Worm (Caenorhabditis elegans): ENCODE measurements around the gene ceh-63.

The ceh-63 gene

ce11 chrX:3673584-3674108 lies at the start of gene ceh-63:
ceh-63 (minus strand) TSS chrX:3674058.
- TF ChIP-seq F26F4.8 (GFP tag; conservative IDR thresholded peaks at IDR 0.05) (no peak), zip-2 (tag; optimal IDR thresholded peaks at IDR 0.05) (no peak), aha-1 (tag) (peak; percentile 65), lsy-2 (tag; optimal IDR thresholded peaks at IDR 0.05) (no peak)

DNA sequence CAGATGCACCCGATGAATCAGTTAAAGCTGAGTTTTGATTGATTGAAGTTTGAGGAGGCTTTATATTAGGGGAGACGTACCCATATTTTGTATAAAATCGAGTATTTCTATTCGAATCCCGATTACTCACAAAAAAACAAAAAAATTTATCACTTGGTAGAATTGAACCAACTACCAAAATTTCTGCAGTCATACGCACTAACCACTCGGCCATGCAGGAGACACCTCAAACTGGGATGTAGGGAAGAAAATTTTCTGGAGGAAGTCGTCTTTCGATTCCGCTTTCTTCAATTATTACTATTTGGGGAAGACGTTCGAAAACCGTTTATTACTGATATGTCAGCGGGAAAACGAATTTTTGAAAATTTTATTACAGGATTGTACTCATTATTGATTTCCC lies 48.7 kb upstream of the ceh-63 start:
- TF ChIP-seq lim-7 (GFP tag; IDR thresholded peaks at IDR 0.05) (peak; percentile 62), dmd-8 (GFP tag; IDR thresholded peaks at IDR 0.05) (0 out of 2 replicates have a peak, but pooled peaks have one; percentile 38), snpc-1.2 (GFP tag; IDR thresholded peaks at IDR 0.05) (peak; percentile 38; the same call in 1 of the 2 replicates), Y105C5A.15 (GFP tag; IDR thresholded peaks at IDR 0.05) (0 out of 2 replicates have a peak, but pooled peaks have one; percentile 36)

DNA sequence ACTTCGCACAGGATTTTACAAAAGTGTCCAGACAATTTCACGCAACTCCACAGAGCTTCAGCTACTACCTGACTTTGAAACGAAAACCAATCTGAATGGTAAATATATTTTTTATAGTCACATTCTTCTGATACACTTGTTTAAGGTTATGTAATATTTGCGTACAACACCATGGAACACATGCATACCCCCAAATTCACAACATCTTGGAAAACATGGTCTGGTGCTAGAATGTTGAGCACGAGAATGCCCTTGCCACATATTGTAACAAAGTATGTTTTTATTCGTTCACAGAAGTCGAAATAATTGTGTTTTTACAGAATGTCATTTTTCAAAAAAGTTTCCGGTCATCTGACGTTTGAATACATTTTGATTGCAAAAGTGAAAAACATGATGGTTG lies 42.0 kb upstream of the ceh-63 start:
- TF ChIP-seq unc-62 (GFP tag; optimal IDR thresholded peaks at IDR 0.05 in 1 of 2) (peak in 1 of 2 experiments; percentile 93), unc-62 (tag; optimal IDR thresholded peaks at IDR 0.05) (no peak), nhr-76 (tag; optimal IDR thresholded peaks at IDR 0.05) (no peak)

DNA sequence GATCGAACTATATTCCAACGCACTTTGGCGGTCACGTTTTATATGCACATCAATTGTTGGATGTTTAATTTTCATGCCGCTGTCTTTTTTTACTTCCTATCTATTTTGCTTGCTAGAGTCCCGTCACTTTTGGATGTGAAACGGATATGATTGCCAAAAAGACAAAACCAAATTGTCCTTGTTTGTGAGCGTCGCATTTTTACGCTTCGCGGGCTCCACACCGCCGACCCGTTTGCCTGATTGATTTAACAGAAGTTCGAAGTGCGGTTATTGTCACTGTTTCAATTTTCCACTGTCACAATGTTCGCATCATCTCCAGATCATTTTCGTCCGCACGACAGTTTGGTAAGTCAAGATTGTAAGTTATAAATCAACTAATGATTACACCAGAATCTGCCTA lies 40.9 kb upstream of the ceh-63 start, which contains the start of gene C01C4.2:
TSS of gene C01C4.2 (plus strand) at position 301 of the 400 bp plus-strand sequence.
- TF ChIP-seq dmd-9 (GFP tag; IDR thresholded peaks at IDR 0.05) (0 out of 2 replicates have a peak, but pooled peaks have one; percentile 13), Y75B8A.6 (GFP tag; IDR thresholded peaks at IDR 0.05) (no peak)

DNA sequence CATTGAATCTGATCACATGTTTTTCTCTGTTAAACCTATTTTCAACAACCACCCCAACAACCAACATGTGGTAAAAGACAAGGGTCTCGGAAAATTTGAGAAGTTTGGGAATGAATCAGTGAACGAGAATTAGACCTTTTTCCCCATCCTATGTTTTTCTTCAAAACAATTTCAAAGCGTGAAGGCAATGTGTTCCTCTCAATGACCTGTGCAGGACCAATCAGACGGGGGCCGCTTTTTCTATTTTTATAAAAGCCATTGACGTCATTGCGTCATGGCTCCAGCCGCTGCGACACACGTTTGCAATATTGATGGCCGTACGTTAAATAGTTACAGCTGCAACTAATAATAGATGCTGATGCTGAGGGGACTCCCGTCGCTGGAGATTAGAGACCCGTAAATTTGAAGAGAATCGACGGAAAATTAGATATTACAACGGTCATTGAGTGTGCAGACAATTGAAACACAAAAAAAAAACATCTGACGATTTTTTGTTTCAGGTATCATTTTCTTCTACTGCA lies 37.8 kb upstream of the ceh-63 start:
- TF ChIP-seq hmg-1.1 (GFP tag; IDR thresholded peaks at IDR 0.05), result 0 out of 2 replicates have a peak, but pooled peaks have one; percentile 25
- TF ChIP-seq nhr-11 (tag; optimal IDR thresholded peaks at IDR 0.05), result no peak
- peak in 1 of 2 experiments; percentile 76 for TF ChIP-seq daf-16 (GFP tag; optimal IDR thresholded peaks at IDR 0.05)
- no peak for TF ChIP-seq daf-16 (tag; optimal IDR thresholded peaks at IDR 0.05)
- TF ChIP-seq ceh-32 (tag; optimal IDR thresholded peaks at IDR 0.05; ENCODE audit: poor library complexity), result no peak
- no peak for TF ChIP-seq hlh-11 (tag; optimal IDR thresholded peaks at IDR 0.05)
- no peak for TF ChIP-seq ztf-7 (tag; optimal IDR thresholded peaks at IDR 0.05)
- no peak for TF ChIP-seq ama-1 (optimal IDR thresholded peaks at IDR 0.05)
- TF ChIP-seq F26F4.8 (GFP tag; conservative IDR thresholded peaks at IDR 0.05), result no peak
- no peak for TF ChIP-seq skn-1 (tag; optimal IDR thresholded peaks at IDR 0.05)
- TF ChIP-seq mdl-1 (tag; optimal IDR thresholded peaks at IDR 0.05), result no peak
- TF ChIP-seq nhr-25 (tag; optimal IDR thresholded peaks at IDR 0.05; ENCODE audit: borderline replicate concordance, insufficient read depth), result no peak
- TF ChIP-seq unc-62 (GFP tag; optimal IDR thresholded peaks at IDR 0.05 in 1 of 2), result peak in 1 of 2 experiments; percentile 89
- TF ChIP-seq unc-62 (tag; optimal IDR thresholded peaks at IDR 0.05), result no peak
- 0 out of 2 replicates have a peak, but pooled peaks have one; percentile 8 for TF ChIP-seq ceh-20 (GFP tag; IDR thresholded peaks at IDR 0.05)
- no peak for TF ChIP-seq Y105C5A.15 (GFP tag; IDR thresholded peaks at IDR 0.05)
- TF ChIP-seq zip-2 (tag; optimal IDR thresholded peaks at IDR 0.05), result no peak

DNA sequence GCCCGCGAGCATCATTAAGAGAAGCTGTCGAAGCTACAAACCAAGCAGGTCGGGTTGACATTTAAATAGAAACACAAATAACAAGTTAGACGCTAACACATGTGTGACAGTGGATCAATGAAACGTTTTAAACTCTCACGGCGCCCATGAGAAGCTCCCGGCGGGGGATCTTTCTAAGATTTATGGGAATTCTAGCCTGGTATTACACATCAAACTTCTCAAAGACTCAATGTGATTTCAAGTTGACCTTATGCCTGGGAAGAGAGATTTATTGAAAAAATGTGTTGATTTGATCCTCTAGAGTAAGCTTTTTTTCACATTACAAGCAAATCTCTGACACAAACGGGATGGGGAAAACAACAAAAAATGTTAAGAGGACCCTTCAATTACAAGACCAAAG lies 35.9 kb upstream of the ceh-63 start:
- TF ChIP-seq daf-16 (GFP tag; optimal IDR thresholded peaks at IDR 0.05), result peak in 1 of 2 experiments; percentile 55
- no peak for TF ChIP-seq daf-16 (tag; optimal IDR thresholded peaks at IDR 0.05)
- no peak for TF ChIP-seq mep-1 (tag; optimal IDR thresholded peaks at IDR 0.05)
- TF ChIP-seq mxl-2 (GFP tag; conservative IDR thresholded peaks at IDR 0.05), result no peak

DNA sequence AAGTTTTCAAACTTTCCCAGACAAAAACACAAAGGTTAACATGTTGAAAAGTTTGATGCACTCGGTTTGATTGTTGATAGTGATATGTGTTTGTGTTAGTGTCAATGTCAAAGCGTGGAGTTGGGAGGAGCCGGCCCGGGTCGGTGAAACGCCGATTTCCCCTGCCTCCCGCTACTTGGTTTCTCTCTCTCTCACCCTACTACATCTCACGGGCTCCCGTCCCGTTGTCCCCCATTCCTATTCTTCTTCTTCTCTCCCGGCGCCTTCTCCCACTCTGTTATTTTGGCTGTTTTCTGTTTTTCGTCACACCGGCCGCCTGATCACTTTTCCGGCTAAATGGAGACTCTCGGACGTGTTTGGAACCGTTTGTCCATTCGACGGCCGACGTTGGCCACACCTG lies 32.5 kb upstream of the ceh-63 start:
- no peak for TF ChIP-seq pqm-1 (tag; optimal IDR thresholded peaks at IDR 0.05)
- no peak for TF ChIP-seq ztf-11 (tag; optimal IDR thresholded peaks at IDR 0.05)
- no peak for TF ChIP-seq T26A8.4 (GFP tag; IDR thresholded peaks at IDR 0.05)
- no peak for TF ChIP-seq tag-97 (GFP tag; IDR thresholded peaks at IDR 0.05)
- TF ChIP-seq daf-16 (GFP tag; optimal IDR thresholded peaks at IDR 0.05), result peak in 1 of 2 experiments; percentile 64
- no peak for TF ChIP-seq daf-16 (tag; optimal IDR thresholded peaks at IDR 0.05)
- no peak for TF ChIP-seq ceh-62 (tag; optimal IDR thresholded peaks at IDR 0.05)
- no peak for TF ChIP-seq ama-1 (optimal IDR thresholded peaks at IDR 0.05)
- TF ChIP-seq set-16 (GFP tag; IDR thresholded peaks at IDR 0.05), result peak; percentile 58; the same call in 1 of the 2 replicates
